Fruit fly (Drosophila melanogaster) S2 (cell line): ENCODE measurements around the gene CG2712.

ENCODE experiments used
- CG8478 ChIP-seq: fragments of >200 bp; optimal IDR thresholded peaks from 2 replicates; lab custom pipeline; 2018
- CTCF ChIP-seq, 2 experiments: fragments of >200 bp; optimal IDR thresholded peaks; 2 replicates each; lab custom pipeline; 2018

- no peak for TF ChIP-seq CTCF (optimal IDR thresholded peaks at IDR 0.05; lab: Kevin White, UChicago)
- no peak for TF ChIP-seq CG8478
Observed at dm6 chrX:2683926-2684325, 48.3 kb upstream of the CG2712 start.
